Worm (Caenorhabditis elegans): ENCODE data around the gene hyls-1.

The hyls-1 gene

ce11 chrV:7196498-7196966 is 40.6 kb upstream of the hyls-1 start, which contains the start of gene F09G2.2 (continued):
- TF ChIP-seq ceh-2 (tag; optimal IDR thresholded peaks at IDR 0.05) (no peak), Y22D7AL.16 (tag; optimal IDR thresholded peaks at IDR 0.05) (no peak), sox-2 (GFP tag; IDR thresholded peaks at IDR 0.05) (no peak), ceh-14 (tag; optimal IDR thresholded peaks at IDR 0.05) (peak; percentile 1), pax-1 (tag; optimal IDR thresholded peaks at IDR 0.05) (no peak), unc-86 (tag; optimal IDR thresholded peaks at IDR 0.05) (no peak), che-1 (tag; optimal IDR thresholded peaks at IDR 0.05) (no peak), ceh-24 (tag; optimal IDR thresholded peaks at IDR 0.05) (no peak), dmd-4 (tag; optimal IDR thresholded peaks at IDR 0.05; ENCODE audit: borderline replicate concordance) (no peak), elt-4 (tag; optimal IDR thresholded peaks at IDR 0.05) (no peak), ceh-9 (tag; optimal IDR thresholded peaks at IDR 0.05) (no peak)

ce11 chrV:7197036-7197435 is 40.1 kb upstream of the hyls-1 start:
- TF ChIP-seq ceh-48 (tag; optimal IDR thresholded peaks at IDR 0.05) (no peak), nfya-1 (tag; optimal IDR thresholded peaks at IDR 0.05) (no peak), madf-2 (tag; optimal IDR thresholded peaks at IDR 0.05) (no peak), pax-1 (tag; optimal IDR thresholded peaks at IDR 0.05) (no peak), ref-2 (tag; optimal IDR thresholded peaks at IDR 0.05) (no peak), dve-1 (tag; optimal IDR thresholded peaks at IDR 0.05) (no peak), ceh-6 (GFP tag; optimal IDR thresholded peaks at IDR 0.05) (no peak), gmeb-2 (tag; optimal IDR thresholded peaks at IDR 0.05) (no peak), rnt-1 (tag; optimal IDR thresholded peaks at IDR 0.05) (no peak), hlh-13 (GFP tag; optimal IDR thresholded peaks at IDR 0.05) (no peak), odd-2 (tag; optimal IDR thresholded peaks at IDR 0.05) (no peak), syd-9 (tag; optimal IDR thresholded peaks at IDR 0.05) (no peak), ceh-34 (tag; optimal IDR thresholded peaks at IDR 0.05) (no peak), ceh-14 (tag; optimal IDR thresholded peaks at IDR 0.05) (no peak), mec-3 (tag; optimal IDR thresholded peaks at IDR 0.05; ENCODE audit: borderline replicate concordance) (no peak), ttx-3 (tag; optimal IDR thresholded peaks at IDR 0.05) (no peak)

- peak; percentile 40 for TF ChIP-seq ama-1 (optimal IDR thresholded peaks at IDR 0.05)
- TF ChIP-seq lin-11 (tag; optimal IDR thresholded peaks at IDR 0.05), result no peak
Observed at ce11 chrV:7198403-7198802, 38.8 kb upstream of the hyls-1 start.

ce11 chrV:7199077-7199476 is 38.1 kb upstream of the hyls-1 start:
- TF ChIP-seq ceh-19 (GFP tag; optimal IDR thresholded peaks at IDR 0.05) (no peak), ceh-18 (tag; optimal IDR thresholded peaks at IDR 0.05) (no peak), sox-2 (GFP tag; IDR thresholded peaks at IDR 0.05) (no peak), dmd-4 (tag; optimal IDR thresholded peaks at IDR 0.05; ENCODE audit: borderline replicate concordance) (no peak)

- TF ChIP-seq ceh-2 (tag; optimal IDR thresholded peaks at IDR 0.05), result no peak
- no peak for TF ChIP-seq madf-2 (tag; optimal IDR thresholded peaks at IDR 0.05)
- no peak for TF ChIP-seq lin-11 (tag; optimal IDR thresholded peaks at IDR 0.05)
Observed at ce11 chrV:7199932-7200331, 37.2 kb upstream of the hyls-1 start, which contains the start of gene F09G2.1. Gene F09G2.1 (plus strand): TSS chrV:7200232.

- TF ChIP-seq hlh-15 (tag; optimal IDR thresholded peaks at IDR 0.05), result no peak
- TF ChIP-seq ceh-19 (GFP tag; optimal IDR thresholded peaks at IDR 0.05), result no peak
- no peak for TF ChIP-seq nhr-232 (tag; optimal IDR thresholded peaks at IDR 0.05)
- no peak for TF ChIP-seq nhr-11 (tag; optimal IDR thresholded peaks at IDR 0.05)
- no peak for TF ChIP-seq ttx-3 (tag; optimal IDR thresholded peaks at IDR 0.05)
- no peak for TF ChIP-seq C38D4.7 (GFP tag; optimal IDR thresholded peaks at IDR 0.05)
- TF ChIP-seq eyg-1 (tag; optimal IDR thresholded peaks at IDR 0.05), result no peak
- no peak for TF ChIP-seq ceh-22 (tag; optimal IDR thresholded peaks at IDR 0.05)
- TF ChIP-seq madf-2 (tag; optimal IDR thresholded peaks at IDR 0.05), result no peak
- TF ChIP-seq ceh-14 (tag; optimal IDR thresholded peaks at IDR 0.05), result no peak
- no peak for TF ChIP-seq hlh-13 (GFP tag; optimal IDR thresholded peaks at IDR 0.05)
- TF ChIP-seq nfya-1 (tag; optimal IDR thresholded peaks at IDR 0.05), result no peak
- no peak for TF ChIP-seq sox-2 (GFP tag; IDR thresholded peaks at IDR 0.05)
Observed at ce11 chrV:7201353-7201752, 35.8 kb upstream of the hyls-1 start.
